Worm (Caenorhabditis elegans): ENCODE results near the gene F56A8.3.

- no peak for TF ChIP-seq pha-4 (tag; optimal IDR thresholded peaks at IDR 0.05)
- TF ChIP-seq ztf-25 (GFP tag; IDR thresholded peaks at IDR 0.05): no peak
Measured at ce11 chrIII:13265566-13265965, 8.9 kb downstream of the F56A8.3 start, which contains the start of gene F56A8.5.

All from whole organism, young adult.